Worm (Caenorhabditis elegans) whole organism, L4/young adult: Measurements from ENCODE around the gene F08D12.7.

Source experiments
- W03F9.2 ChIP-seq: fragments of 150-350 bp; optimal IDR thresholded peaks from 2 replicates; lab custom pipeline; 2014; ENCODE audit warnings: missing biosample characterization, missing genetic modification characterization
- him-1 ChIP-seq: sonication (generic microtip); optimal IDR thresholded peaks from 2 replicates; lab custom pipeline; 2016; ENCODE audit warnings: missing genotype, missing genetic modification reagents, missing genetic modification characterization, missing compliant biosample characterization

ce11 chrII:2725561-2725960 lies 43.4 kb downstream of the F08D12.7 start, which contains the start of the genes T05A8.11 and nep-2:
- TF ChIP-seq W03F9.2 (no peak), him-1 (no peak)
